Worm (Caenorhabditis elegans) whole organism, young adult: ENCODE results near the gene nhr-233.
"Not testable (repeated sequence)": the region's sequence is repeated elsewhere in the genome, so short reads cannot be mapped to it uniquely, and the experiment has no call there.

Experiments used
- F52B5.7 ChIP-seq: sonication (generic microtip); optimal IDR thresholded peaks from 2 replicates; lab custom pipeline; 2016; ENCODE audit warnings: mild to moderate bottlenecking, missing genetic modification characterization, missing compliant biosample characterization
- F57C9.4 ChIP-seq: sonication (generic microtip); optimal IDR thresholded peaks from 2 replicates; lab custom pipeline; 2017; ENCODE audit warnings: mild to moderate bottlenecking, missing genetic modification characterization, missing compliant biosample characterization
- ama-1 ChIP-seq, 3 experiments: fragments of 150-350 bp in 1 of 3; sonication (generic microtip) in 2 of 3; optimal IDR thresholded peaks; 2 replicates each; lab custom pipeline; 2014 to 2018; ENCODE audit warnings: missing biosample characterization in 2 of 3, missing genetic modification characterization in 2 of 3, missing genetic modification reagents in 2 of 3
- lag-1 ChIP-seq: fragments of 200-800 bp; sonication (Bioruptor generic); IDR thresholded peaks from 2 replicates; pipeline ENCODE4 v1.3.6; 2022; ENCODE audit warnings: missing genetic modification reagents, missing genetic modification characterization, missing compliant biosample characterization
- let-526 ChIP-seq: fragments of 200-800 bp; sonication (Bioruptor generic); IDR thresholded peaks from 2 replicates; pipeline ENCODE4 v1.3.6; 2022; ENCODE audit warnings: missing genetic modification reagents, missing genetic modification characterization, missing compliant biosample characterization
- lsl-1 ChIP-seq: fragments of 200-800 bp; sonication (Bioruptor generic); optimal IDR thresholded peaks from 2 replicates; lab custom pipeline; 2018; ENCODE audit warnings: mild to moderate bottlenecking, missing genetic modification characterization, moderate library complexity, missing compliant biosample characterization
- nfya-1 ChIP-seq: sonication (generic microtip); optimal IDR thresholded peaks from 2 replicates; lab custom pipeline; 2017; ENCODE audit warnings: antibody characterized with exemption, missing compliant biosample characterization, missing genetic modification characterization, borderline replicate concordance; ENCODE audit not compliant: insufficient read depth
- pha-4 ChIP-seq: fragments of 150-350 bp; sonication (generic microtip); optimal IDR thresholded peaks from 2 replicates; lab custom pipeline; 2014; ENCODE audit warnings: missing biosample characterization, missing genetic modification reagents, missing genetic modification characterization
- ztf-22 ChIP-seq: fragments of 200-800 bp; sonication (Bioruptor generic); optimal IDR thresholded peaks from 2 replicates; lab custom pipeline; 2018; ENCODE audit warnings: mild to moderate bottlenecking, missing genetic modification characterization, moderate library complexity, missing compliant biosample characterization

DNA sequence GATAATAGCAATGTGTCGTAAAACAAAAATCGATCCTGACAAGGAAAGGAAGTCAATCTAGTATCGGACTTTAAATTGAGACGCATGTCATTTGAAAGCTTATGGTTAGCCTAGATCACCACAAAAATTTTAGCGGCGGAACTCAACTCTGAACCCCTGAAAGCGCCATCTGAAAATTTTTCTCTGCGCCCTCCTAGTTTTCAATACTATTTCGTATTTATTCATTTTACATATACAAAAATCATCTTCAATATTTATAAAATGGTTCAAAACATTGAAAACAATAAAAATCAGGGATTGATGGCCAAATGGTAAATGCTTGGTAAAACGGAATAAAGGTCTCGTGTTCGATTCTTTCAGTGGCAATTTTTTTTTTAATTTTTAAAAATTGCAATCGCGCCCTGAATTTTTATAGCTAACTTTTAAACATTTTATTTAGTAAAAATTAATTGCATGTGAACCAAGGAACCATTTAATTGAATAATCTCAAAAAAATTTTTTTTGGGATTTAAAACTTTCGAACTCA lies 26.8 kb upstream of the nhr-233 start:
- TF ChIP-seq lag-1 (GFP tag; lab: Robert Waterston, UW); nfya-1; F57C9.4 (tag; lab: Kevin White, UChicago); F52B5.7 (tag; lab: Kevin White, UChicago); ama-1 (optimal IDR thresholded peaks at IDR 0.05; lab: Kevin White, UChicago); ama-1 (GFP tag; optimal IDR thresholded peaks at IDR 0.05; lab: Kevin White, UChicago); ztf-22 (GFP tag; lab: Kevin White, UChicago); lsl-1 (GFP tag; lab: Kevin White, UChicago); pha-4 (tag; lab: Kevin White, UChicago); let-526 (GFP tag; lab: Robert Waterston, UW): not testable (repeated sequence)
